Fruit fly (Drosophila melanogaster) whole organism, pupa: ENCODE measurements around the gene Nse1.

ENCODE experiments used
- CG10348 ChIP-seq: fragments of 200-800 bp; sonication (Bioruptor generic); IDR thresholded peaks from 2 replicates; pipeline ENCODE4 v1.3.6; 2022; ENCODE audit warnings: missing biosample characterization, missing genetic modification characterization
- CG12605 ChIP-seq: fragments of 200-800 bp; sonication (Bioruptor generic); IDR thresholded peaks from 2 replicates; pipeline ENCODE4 v1.3.6; 2022; ENCODE audit warnings: missing biosample characterization, missing genetic modification characterization
- CG17806 ChIP-seq: fragments of 200-800 bp; sonication (Bioruptor generic); optimal IDR thresholded peaks from 2 replicates; lab custom pipeline; 2018; ENCODE audit warnings: missing biosample characterization, mild to moderate bottlenecking, missing genetic modification characterization, moderate library complexity
- CG32121 ChIP-seq: fragments of 200-800 bp; sonication (Bioruptor generic); IDR thresholded peaks from 2 replicates; pipeline ENCODE4 v1.3.6; 2022; ENCODE audit warnings: missing biosample characterization, missing genetic modification characterization
- CG4496 ChIP-seq: fragments of 200-800 bp; sonication (Bioruptor generic); IDR thresholded peaks from 3 replicates; pipeline ENCODE4 v1.3.6; 2022; ENCODE audit warnings: missing biosample characterization, missing genetic modification characterization
- CG9948 ChIP-seq: fragments of 200-800 bp; sonication (Bioruptor generic); optimal IDR thresholded peaks from 2 replicates; lab custom pipeline; 2018; ENCODE audit warnings: missing biosample characterization, mild to moderate bottlenecking, missing genetic modification characterization, moderate library complexity
- D1 ChIP-seq: fragments of 200-800 bp; sonication (Bioruptor generic); optimal IDR thresholded peaks from 2 replicates; lab custom pipeline; 2018; ENCODE audit warnings: missing biosample characterization, mild to moderate bottlenecking, missing genetic modification characterization, moderate library complexity
- EcR ChIP-seq: fragments of 200-800 bp; sonication (Bioruptor generic); optimal IDR thresholded peaks from 3 replicates; lab custom pipeline; 2019; ENCODE audit warnings: missing biosample characterization, missing genetic modification characterization, mild to moderate bottlenecking, moderate library complexity, missing genetic modification reagents
- Pif1A ChIP-seq: fragments of 200-800 bp; sonication (Bioruptor generic); optimal IDR thresholded peaks from 3 replicates; lab custom pipeline; 2016; ENCODE audit warnings: missing biosample characterization, missing genetic modification characterization
- Pif1B ChIP-seq: fragments of 200-800 bp; sonication (Bioruptor generic); optimal IDR thresholded peaks from 3 replicates; lab custom pipeline; 2016; ENCODE audit warnings: missing biosample characterization, missing genetic modification characterization
- Snoo ChIP-seq: fragments of 200-800 bp; sonication (Bioruptor generic); optimal IDR thresholded peaks from 3 replicates; lab custom pipeline; 2017; ENCODE audit warnings: missing biosample characterization, mild to moderate bottlenecking, missing genetic modification characterization, inconsistent platforms
- rn ChIP-seq: fragments of 200-800 bp; sonication (Bioruptor generic); IDR thresholded peaks from 2 replicates; pipeline ENCODE4 v1.3.6; 2022; ENCODE audit warnings: missing biosample characterization, missing genetic modification characterization

- TF ChIP-seq CG12605 (GFP tag; lab: Robert Waterston, UW) = no peak
- TF ChIP-seq Snoo (tag; lab: Kevin White, UChicago) = no peak
- TF ChIP-seq CG17806 (tag; lab: Kevin White, UChicago) = no peak
- TF ChIP-seq rn (GFP tag; lab: Robert Waterston, UW) = no peak
- TF ChIP-seq Pif1B (GFP tag; lab: Kevin White, UChicago) = no peak
- TF ChIP-seq EcR (GFP tag; lab: Kevin White, UChicago) = no peak
- no peak for TF ChIP-seq D1 (tag; lab: Kevin White, UChicago)
- no peak for TF ChIP-seq Pif1A (GFP tag; lab: Kevin White, UChicago)
- no peak for TF ChIP-seq CG10348 (GFP tag; lab: Robert Waterston, UW)
- no peak for TF ChIP-seq CG4496 (GFP tag; lab: Robert Waterston, UW)
- TF ChIP-seq CG9948 (tag; lab: Kevin White, UChicago) = no peak
- TF ChIP-seq CG32121 = no peak
Measured at dm6 chr2L:6676535-6676934, 890 bp downstream of the Nse1 start, which contains the start of gene cort.
